Fruit fly (Drosophila melanogaster): Measurements from ENCODE around the gene nrv2.

nrv2 gene

DNA sequence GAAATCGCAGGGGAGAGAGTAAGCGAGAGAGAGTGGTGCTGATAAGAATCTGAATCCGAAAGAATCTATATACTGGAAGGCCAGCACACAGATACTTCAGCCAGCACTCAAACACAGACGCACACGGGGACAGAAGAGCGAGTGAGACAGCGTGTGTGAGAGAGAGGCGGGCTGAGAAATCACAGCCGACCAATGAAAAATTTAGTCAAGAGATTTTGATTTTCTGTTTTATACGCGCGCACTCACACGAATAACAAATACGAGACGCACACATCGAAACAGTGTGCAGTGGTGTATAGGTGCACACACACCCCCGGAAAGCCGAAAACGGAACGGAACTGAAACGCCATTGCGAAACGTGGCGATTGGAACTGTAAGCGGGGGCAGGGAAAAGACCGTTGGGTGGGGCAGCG is 35.0 kb upstream of the nrv2 start (continued):
- TF ChIP-seq PHDP (tag; optimal IDR thresholded peaks at IDR 0.05), result no peak
- no peak for TF ChIP-seq CG15601 (tag; optimal IDR thresholded peaks at IDR 0.05)
- TF ChIP-seq Atf6 (GFP tag; IDR thresholded peaks at IDR 0.05), result no peak
- peak; percentile 88 for TF ChIP-seq CG10321 (GFP tag; IDR thresholded peaks at IDR 0.05)
- no peak for TF ChIP-seq Bteb2 (GFP tag; optimal IDR thresholded peaks at IDR 0.05)
- TF ChIP-seq pho (GFP tag; optimal IDR thresholded peaks at IDR 0.05), result no peak
- TF ChIP-seq CG7357 (GFP tag; IDR thresholded peaks at IDR 0.05), result no peak
- TF ChIP-seq CG8089 (GFP tag; optimal IDR thresholded peaks at IDR 0.05), result no peak
- TF ChIP-seq CG16815 (GFP tag; optimal IDR thresholded peaks at IDR 0.05), result no peak
- TF ChIP-seq mam (GFP tag; optimal IDR thresholded peaks at IDR 0.05), result no peak
- no peak for TF ChIP-seq yki (optimal IDR thresholded peaks at IDR 0.05)
- TF ChIP-seq usp (GFP tag; optimal IDR thresholded peaks at IDR 0.05), result no peak
- no peak for TF ChIP-seq CG17802 (tag; optimal IDR thresholded peaks at IDR 0.05)
- no peak for TF ChIP-seq CG15696 (tag; optimal IDR thresholded peaks at IDR 0.05)
- no peak for TF ChIP-seq Dek (tag; optimal IDR thresholded peaks at IDR 0.05)
- no peak for TF ChIP-seq Hmx (GFP tag; optimal IDR thresholded peaks at IDR 0.05)
- TF ChIP-seq CG10959 (GFP tag; IDR thresholded peaks at IDR 0.05), result no peak
- no peak for TF ChIP-seq ro (GFP tag; IDR thresholded peaks at IDR 0.05)
- TF ChIP-seq tx (GFP tag; optimal IDR thresholded peaks at IDR 0.05), result no peak
- TF ChIP-seq trem (tag; optimal IDR thresholded peaks at IDR 0.05), result no peak
- no peak for TF ChIP-seq Opbp (GFP tag; IDR thresholded peaks at IDR 0.05; ENCODE audit: partially characterized antibody)
- TF ChIP-seq grn (GFP tag; optimal IDR thresholded peaks at IDR 0.05), result peak; percentile 87
- TF ChIP-seq BtbVII (GFP tag; optimal IDR thresholded peaks at IDR 0.05), result no peak
- peak; percentile 7 for TF ChIP-seq CG4328 (GFP tag; optimal IDR thresholded peaks at IDR 0.05)
- TF ChIP-seq CoRest (tag; optimal IDR thresholded peaks at IDR 0.05), result peak; percentile 47
- TF ChIP-seq CG32532 (GFP tag; IDR thresholded peaks at IDR 0.05), result peak; percentile 28; the same call in 1 of the 2 replicates
- TF ChIP-seq Ets65A (GFP tag), result peak; percentile 88
- no peak for TF ChIP-seq cato (GFP tag; optimal IDR thresholded peaks at IDR 0.05; ENCODE audit: borderline replicate concordance)
- no peak for TF ChIP-seq twi (tag; optimal IDR thresholded peaks at IDR 0.05)
- TF ChIP-seq repo (GFP tag; optimal IDR thresholded peaks at IDR 0.05), result no peak
- TF ChIP-seq shn (GFP tag; optimal IDR thresholded peaks at IDR 0.05), result no peak
- TF ChIP-seq CG31388 (GFP tag; optimal IDR thresholded peaks at IDR 0.05), result no peak
- TF ChIP-seq MTF-1 (GFP tag; optimal IDR thresholded peaks at IDR 0.05; ENCODE audit: borderline replicate concordance), result peak; percentile 14
- no peak for TF ChIP-seq CG2129 (GFP tag; IDR thresholded peaks at IDR 0.05; ENCODE audit: partially characterized antibody)
- no peak for TF ChIP-seq CG6854 (GFP tag; optimal IDR thresholded peaks at IDR 0.05)
- no peak for TF ChIP-seq bab2 (GFP tag; optimal IDR thresholded peaks at IDR 0.05)
- TF ChIP-seq D19A (tag; optimal IDR thresholded peaks at IDR 0.05), result no peak
- TF ChIP-seq emc (GFP tag; optimal IDR thresholded peaks at IDR 0.05), result no peak
- no peak for TF ChIP-seq CG18619 (GFP tag; optimal IDR thresholded peaks at IDR 0.05)
- TF ChIP-seq CG2202 (tag; optimal IDR thresholded peaks at IDR 0.05), result no peak
- TF ChIP-seq CG15269 (tag; optimal IDR thresholded peaks at IDR 0.05), result no peak
- TF ChIP-seq bowl (GFP tag; IDR thresholded peaks at IDR 0.05), result no peak
- TF ChIP-seq psq (GFP tag; optimal IDR thresholded peaks at IDR 0.05), result no peak
- TF ChIP-seq Fer1 (GFP tag; optimal IDR thresholded peaks at IDR 0.05), result no peak
- no peak for TF ChIP-seq CG10209 (GFP tag; optimal IDR thresholded peaks at IDR 0.05)
- TF ChIP-seq aop (GFP tag; IDR thresholded peaks at IDR 0.05), result peak; percentile 88
- TF ChIP-seq CkIIα-i1 (GFP tag; IDR thresholded peaks at IDR 0.05), result no peak
- TF ChIP-seq E2f2 (GFP tag; IDR thresholded peaks at IDR 0.05), result no peak
- TF ChIP-seq CG11085 (GFP tag; IDR thresholded peaks at IDR 0.05), result no peak
- TF ChIP-seq nerfin-1 (tag; optimal IDR thresholded peaks at IDR 0.05), result no peak
- TF ChIP-seq Lpt (GFP tag; optimal IDR thresholded peaks at IDR 0.05), result no peak
- peak; percentile 46 for TF ChIP-seq vvl (GFP tag; IDR thresholded peaks at IDR 0.05)
- peak; percentile 37 for TF ChIP-seq kni (GFP tag; optimal IDR thresholded peaks at IDR 0.05)
